Fruit fly (Drosophila melanogaster) whole organism, wandering third instar larva: ENCODE results near the gene Arpc3B.
A peak's percentile ranks its signal among the peaks of the same experiment; 100 is the strongest.

ENCODE experiments used
- Abd-B ChIP-seq: fragments of >200 bp; optimal IDR thresholded peaks from 2 replicates; lab custom pipeline; 2017; ENCODE audit warnings: missing biosample characterization, missing genetic modification characterization
- Dfd ChIP-seq: fragments of >200 bp; optimal IDR thresholded peaks from 2 replicates; lab custom pipeline; 2017; ENCODE audit warnings: missing biosample characterization, missing genetic modification characterization
- GATAd ChIP-seq: sonication (Bioruptor generic); optimal IDR thresholded peaks from 2 replicates; lab custom pipeline; 2016; ENCODE audit warnings: missing biosample characterization, missing genetic modification characterization
- Hnf4 ChIP-seq: fragments of 200-800 bp; sonication (Bioruptor generic); optimal IDR thresholded peaks from 2 replicates; lab custom pipeline; 2016; ENCODE audit warnings: missing biosample characterization, mild to moderate bottlenecking, missing genetic modification characterization
- Vsx2 ChIP-seq: fragments of 200-300, 225-300 bp; sonication (Bioruptor generic); optimal IDR thresholded peaks from 2 replicates; lab custom pipeline; 2018; ENCODE audit warnings: missing biosample characterization, missing genetic modification characterization; ENCODE audit not compliant: partially characterized antibody
- br ChIP-seq: fragments of 200-800 bp; sonication (Bioruptor generic); optimal IDR thresholded peaks from 2 replicates; lab custom pipeline; 2016; ENCODE audit warnings: missing biosample characterization, missing genetic modification characterization
- brk ChIP-seq: fragments of 200-800 bp; sonication (Bioruptor generic); optimal IDR thresholded peaks from 2 replicates; lab custom pipeline; 2016; ENCODE audit warnings: missing biosample characterization, mild to moderate bottlenecking, missing genetic modification characterization
- dl ChIP-seq, 2 experiments: fragments of 175-275, 200-275 bp in 1 of 2; fragments of 200-275 bp in 1 of 2; sonication (Bioruptor generic); optimal IDR thresholded peaks; lab custom pipeline; 2018; ENCODE audit warnings: mild to moderate bottlenecking in 2 of 2, missing biosample characterization in 2 of 2, missing genetic modification characterization in 2 of 2, moderate library complexity in 2 of 2; ENCODE audit not compliant: partially characterized antibody in 2 of 2, insufficient read depth in 1 of 2
- h ChIP-seq: fragments of 200-800 bp; sonication (Bioruptor generic); optimal IDR thresholded peaks from 3 replicates; lab custom pipeline; 2016; ENCODE audit warnings: missing biosample characterization, mild to moderate bottlenecking, missing genetic modification characterization
- jim ChIP-seq: fragments of 175-275, 200-325 bp; sonication (Bioruptor generic); optimal IDR thresholded peaks from 2 replicates; lab custom pipeline; 2016; ENCODE audit warnings: missing biosample characterization, mild to moderate bottlenecking, missing genetic modification characterization
- lola ChIP-seq: fragments of >200 bp; optimal IDR thresholded peaks from 2 replicates; lab custom pipeline; 2017; ENCODE audit warnings: missing biosample characterization, missing genetic modification characterization
- pan ChIP-seq: fragments of >200 bp; optimal IDR thresholded peaks from 2 replicates; lab custom pipeline; 2017
- psq ChIP-seq: fragments of 200-800 bp; sonication (Bioruptor generic); optimal IDR thresholded peaks from 3 replicates; lab custom pipeline; 2017; ENCODE audit warnings: missing biosample characterization, mild to moderate bottlenecking, missing genetic modification characterization, moderate library complexity
- usp ChIP-seq: fragments of >200 bp; optimal IDR thresholded peaks from 2 replicates; lab custom pipeline; 2017; ENCODE audit warnings: missing biosample characterization, missing genetic modification characterization

DNA sequence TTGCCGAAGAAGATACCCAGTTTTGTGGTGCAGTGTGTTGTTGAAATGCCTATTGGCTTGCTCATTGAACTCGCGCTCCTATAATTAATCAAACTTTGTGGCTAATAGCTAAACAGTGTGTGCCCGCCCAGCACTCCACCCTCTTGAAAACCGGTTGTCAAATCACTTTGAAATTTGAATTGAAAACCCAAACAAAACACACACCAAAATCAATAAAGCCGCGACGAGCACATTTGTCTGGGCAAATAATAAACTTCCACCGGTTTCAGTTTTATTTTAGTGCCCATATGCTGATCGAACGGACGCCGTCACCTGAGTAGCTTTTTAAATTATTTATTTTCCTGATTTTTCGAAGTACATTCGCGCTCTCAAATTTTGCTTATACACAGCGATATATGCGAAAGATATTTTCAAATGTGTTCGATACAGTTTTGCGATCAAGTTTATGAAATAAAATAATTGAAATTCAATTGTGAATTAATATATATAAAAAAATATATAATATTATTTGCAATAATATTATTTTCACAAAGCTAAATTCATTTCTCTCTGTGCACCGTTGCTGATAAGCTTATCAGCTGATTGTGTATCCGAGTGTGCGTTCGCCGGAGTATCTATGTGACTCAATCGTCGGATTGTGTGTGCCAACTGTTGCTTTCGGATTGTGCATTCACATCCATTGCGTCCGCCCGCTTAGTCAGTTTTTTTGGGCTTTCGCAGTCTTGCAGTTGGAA, 24.2 kb upstream of the Arpc3B start:
- TF ChIP-seq Abd-B (GFP tag; lab: Kevin White, UChicago) (no peak), lola (GFP tag; lab: Kevin White, UChicago) (no peak), Dfd (no peak), psq (peak; percentile 69), brk (GFP tag; lab: Kevin White, UChicago) (no peak), br (GFP tag; lab: Kevin White, UChicago) (peak; percentile 31), Hnf4 (GFP tag; lab: Kevin White, UChicago) (peak; percentile 33), h (peak; percentile 68), Vsx2 (GFP tag; lab: Kevin White, UChicago) (no peak), usp (GFP tag; lab: Kevin White, UChicago) (no peak), GATAd (GFP tag; lab: Kevin White, UChicago) (no peak), dl (GFP tag; optimal IDR thresholded peaks at IDR 0.05; lab: Kevin White, UChicago; ENCODE audit: insufficient read depth in 1 of 2, partially characterized antibody in 2 of 2) (no peak), jim (GFP tag; lab: Kevin White, UChicago) (no peak), pan (lab: Kevin White, UChicago) (no peak)
